Fruit fly (Drosophila melanogaster) whole organism, embryonic: ENCODE data around the gene CG9706.

Source experiments
- Atf6 ChIP-seq: fragments of 200-800 bp; sonication (Bioruptor generic); IDR thresholded peaks from 2 replicates; pipeline ENCODE4 v1.3.6; 2022; ENCODE audit warnings: missing biosample characterization, missing genetic modification characterization
- CG10321 ChIP-seq: fragments of 200-800 bp; sonication (Bioruptor generic); IDR thresholded peaks from 2 replicates; pipeline ENCODE4 v1.3.6; 2022; ENCODE audit warnings: missing biosample characterization, missing genetic modification characterization
- CG10654 ChIP-seq: fragments of 200-800 bp; sonication (Bioruptor generic); optimal IDR thresholded peaks from 2 replicates; lab custom pipeline; 2016; ENCODE audit warnings: missing biosample characterization, missing genetic modification characterization
- CG11085 ChIP-seq: fragments of 200-800 bp; sonication (Bioruptor generic); IDR thresholded peaks from 2 replicates; pipeline ENCODE4 v1.3.6; 2022; ENCODE audit warnings: missing biosample characterization, missing genetic modification characterization
- CG13123 ChIP-seq: fragments of 200-800 bp; sonication (Bioruptor generic); optimal IDR thresholded peaks from 2 replicates; lab custom pipeline; 2016; ENCODE audit warnings: missing biosample characterization, missing genetic modification characterization
- CG13424 ChIP-seq: fragments of 200-800 bp; sonication (Bioruptor generic); optimal IDR thresholded peaks from 2 replicates; lab custom pipeline; 2019; ENCODE audit warnings: missing biosample characterization, mild to moderate bottlenecking, missing genetic modification characterization, moderate library complexity
- CG15269 ChIP-seq: fragments of 200-800 bp; sonication (Bioruptor generic); optimal IDR thresholded peaks from 2 replicates; lab custom pipeline; 2018; ENCODE audit warnings: missing biosample characterization, mild to moderate bottlenecking, missing genetic modification characterization, moderate library complexity
- CG1529 ChIP-seq: fragments of 200-800 bp; sonication (Bioruptor generic); optimal IDR thresholded peaks from 3 replicates; lab custom pipeline; 2018; ENCODE audit warnings: missing biosample characterization, missing genetic modification characterization
- CG15601 ChIP-seq: fragments of 200-800 bp; sonication (Bioruptor generic); optimal IDR thresholded peaks from 3 replicates; lab custom pipeline; 2019; ENCODE audit warnings: missing biosample characterization, mild to moderate bottlenecking, missing genetic modification characterization, moderate library complexity
- CG15696 ChIP-seq: fragments of 200-800 bp; sonication (Bioruptor generic); optimal IDR thresholded peaks from 2 replicates; lab custom pipeline; 2019; ENCODE audit warnings: missing biosample characterization, mild to moderate bottlenecking, missing genetic modification characterization, moderate library complexity
- CG18476 ChIP-seq: fragments of 200-800 bp; sonication (Bioruptor generic); optimal IDR thresholded peaks from 2 replicates; lab custom pipeline; 2016; ENCODE audit warnings: missing biosample characterization, mild to moderate bottlenecking, missing genetic modification characterization
- CG3065 ChIP-seq: fragments of 200-800 bp; sonication (Bioruptor generic); optimal IDR thresholded peaks from 2 replicates; lab custom pipeline; 2016; ENCODE audit warnings: missing biosample characterization, missing genetic modification characterization
- CG31365 ChIP-seq: fragments of 200-800 bp; sonication (Bioruptor generic); optimal IDR thresholded peaks from 2 replicates; lab custom pipeline; 2018; ENCODE audit warnings: missing biosample characterization, mild to moderate bottlenecking, missing genetic modification characterization
- CG3995 ChIP-seq: fragments of 200-800 bp; sonication (Bioruptor generic); optimal IDR thresholded peaks from 3 replicates; lab custom pipeline; 2016; ENCODE audit warnings: missing biosample characterization, missing genetic modification characterization
- CG4360 ChIP-seq: fragments of 200-800 bp; sonication (Bioruptor generic); IDR thresholded peaks from 2 replicates; pipeline ENCODE4 v1.3.6; 2022; ENCODE audit warnings: missing biosample characterization, missing genetic modification characterization
- CG5180 ChIP-seq: fragments of 200-800 bp; sonication (Bioruptor generic); optimal IDR thresholded peaks from 3 replicates; lab custom pipeline; 2017; ENCODE audit warnings: missing biosample characterization, missing genetic modification characterization, mild to moderate bottlenecking, moderate library complexity, missing genetic modification reagents
- CG7372 ChIP-seq: fragments of 200-800 bp; sonication (Bioruptor generic); IDR thresholded peaks from 2 replicates; pipeline ENCODE4 v1.3.6; 2022; ENCODE audit warnings: missing biosample characterization, missing genetic modification characterization
- CG7839 ChIP-seq: fragments of 200-800 bp; sonication (Bioruptor generic); optimal IDR thresholded peaks from 3 replicates; lab custom pipeline; 2018; ENCODE audit warnings: missing biosample characterization, mild to moderate bottlenecking, missing genetic modification characterization, moderate library complexity
- CG8944 ChIP-seq: fragments of 200-800 bp; sonication (Bioruptor generic); optimal IDR thresholded peaks from 3 replicates; lab custom pipeline; 2016; ENCODE audit warnings: missing biosample characterization, missing genetic modification characterization
- CG9215 ChIP-seq: fragments of 200-800 bp; sonication (Bioruptor generic); IDR thresholded peaks from 2 replicates; pipeline ENCODE4 v1.3.6; 2022; ENCODE audit warnings: missing biosample characterization, missing genetic modification characterization
- HHEX ChIP-seq: fragments of 200-800 bp; sonication (Bioruptor generic); optimal IDR thresholded peaks from 3 replicates; lab custom pipeline; 2017; ENCODE audit warnings: missing biosample characterization, mild to moderate bottlenecking, missing genetic modification characterization, missing genetic modification reagents
- Hsf ChIP-seq: fragments of 200-800 bp; sonication (Bioruptor generic); optimal IDR thresholded peaks from 3 replicates; lab custom pipeline; 2016; ENCODE audit warnings: missing biosample characterization, missing genetic modification characterization
- MTF-1 ChIP-seq: fragments of 200-800 bp; sonication (Bioruptor generic); optimal IDR thresholded peaks from 2 replicates; lab custom pipeline; 2018; ENCODE audit warnings: missing biosample characterization, mild to moderate bottlenecking, missing genetic modification characterization, borderline replicate concordance
- Nf-YC ChIP-seq: fragments of 200-800 bp; optimal IDR thresholded peaks from 3 replicates; lab custom pipeline; 2019; ENCODE audit warnings: missing biosample characterization, mild to moderate bottlenecking, missing genetic modification characterization, moderate library complexity
- Oaz ChIP-seq: fragments of 200-800 bp; sonication (Bioruptor generic); IDR thresholded peaks from 2 replicates; pipeline ENCODE4 v1.3.6; 2022; ENCODE audit warnings: missing biosample characterization, missing genetic modification characterization
- Ptx1 ChIP-seq: fragments of 200-800 bp; sonication (Bioruptor generic); IDR thresholded peaks from 2 replicates; pipeline ENCODE4 v1.3.6; 2022; ENCODE audit warnings: missing biosample characterization, missing genetic modification characterization
- Rfx ChIP-seq: fragments of 200-800 bp; sonication (Bioruptor generic); IDR thresholded peaks from 2 replicates; pipeline ENCODE4 v1.3.6; 2022; ENCODE audit warnings: missing biosample characterization, missing genetic modification characterization
- Sry-δ ChIP-seq: fragments of 200-800 bp; sonication (Bioruptor generic); optimal IDR thresholded peaks from 2 replicates; lab custom pipeline; 2016; ENCODE audit warnings: missing biosample characterization, missing genetic modification characterization
- Ssrp ChIP-seq: fragments of 200-800 bp; sonication (Bioruptor generic); optimal IDR thresholded peaks from 2 replicates; lab custom pipeline; 2018; ENCODE audit warnings: missing biosample characterization, mild to moderate bottlenecking, missing genetic modification characterization, moderate library complexity
- Trl ChIP-seq, 3 experiments: fragments of >200 bp in 2 of 3; fragments of 200-800 bp in 1 of 3; sonication (Bioruptor generic) in 1 of 3; optimal IDR thresholded peaks; 2 replicates in 1 of 3; 3 replicates in 2 of 3; lab custom pipeline; 2016 to 2017; ENCODE audit warnings: missing biosample characterization in 1 of 3, missing genetic modification characterization in 1 of 3
- btn ChIP-seq: fragments of 200-800 bp; sonication (Bioruptor generic); optimal IDR thresholded peaks from 2 replicates; lab custom pipeline; 2016; ENCODE audit warnings: missing biosample characterization, missing genetic modification characterization
- cg ChIP-seq: fragments of 200-800 bp; sonication (Bioruptor generic); optimal IDR thresholded peaks from 3 replicates; lab custom pipeline; 2019; ENCODE audit warnings: missing biosample characterization, mild to moderate bottlenecking, missing genetic modification characterization, moderate library complexity
- chinmo ChIP-seq: fragments of 200-800 bp; sonication (Bioruptor generic); IDR thresholded peaks from 4 replicates; pipeline ENCODE4 v1.3.6; 2022; ENCODE audit warnings: missing biosample characterization, missing genetic modification characterization; ENCODE audit not compliant: partially characterized antibody
- fd3F ChIP-seq: fragments of 200-800 bp; sonication (Bioruptor generic); optimal IDR thresholded peaks from 2 replicates; lab custom pipeline; 2018; ENCODE audit warnings: missing biosample characterization, mild to moderate bottlenecking, missing genetic modification characterization, moderate library complexity
- ftz-f1 ChIP-seq: fragments of 200-800 bp; sonication (Bioruptor generic); optimal IDR thresholded peaks from 2 replicates; lab custom pipeline; 2016; ENCODE audit warnings: missing biosample characterization, missing genetic modification characterization
- gcm ChIP-seq: fragments of 200-800 bp; sonication (Bioruptor generic); optimal IDR thresholded peaks from 2 replicates; lab custom pipeline; 2019; ENCODE audit warnings: missing biosample characterization, mild to moderate bottlenecking, missing genetic modification characterization, moderate library complexity
- grau ChIP-seq: fragments of 200-800 bp; optimal IDR thresholded peaks from 3 replicates; lab custom pipeline; 2019; ENCODE audit warnings: missing biosample characterization, mild to moderate bottlenecking, missing genetic modification characterization, moderate library complexity
- ind ChIP-seq: fragments of 200-800 bp; sonication (Bioruptor generic); optimal IDR thresholded peaks from 3 replicates; lab custom pipeline; 2016; ENCODE audit warnings: missing biosample characterization, missing genetic modification characterization
- jigr1 ChIP-seq: fragments of 200-800 bp; sonication (Bioruptor generic); IDR thresholded peaks from 3 replicates; pipeline ENCODE4 v1.3.6; 2022; ENCODE audit warnings: missing biosample characterization, missing genetic modification characterization
- knrl ChIP-seq: fragments of 200-800 bp; sonication (Bioruptor generic); IDR thresholded peaks from 3 replicates; pipeline ENCODE4 v1.3.6; 2022; ENCODE audit warnings: missing biosample characterization, missing genetic modification characterization; ENCODE audit not compliant: partially characterized antibody
- nau ChIP-seq: fragments of 200-800 bp; sonication (Bioruptor generic); optimal IDR thresholded peaks from 3 replicates; lab custom pipeline; 2017; ENCODE audit warnings: missing biosample characterization, mild to moderate bottlenecking, missing genetic modification characterization, missing genetic modification reagents
- nom ChIP-seq: fragments of 200-800 bp; sonication (Bioruptor generic); optimal IDR thresholded peaks from 2 replicates; lab custom pipeline; 2017; ENCODE audit warnings: missing biosample characterization, missing genetic modification characterization, mild to moderate bottlenecking, moderate library complexity, missing genetic modification reagents
- pfk ChIP-seq: fragments of 200-800 bp; sonication (Bioruptor generic); optimal IDR thresholded peaks from 2 replicates; lab custom pipeline; 2018; ENCODE audit warnings: missing biosample characterization, mild to moderate bottlenecking, missing genetic modification characterization, moderate library complexity
- row ChIP-seq: fragments of 200-800 bp; sonication (Bioruptor generic); IDR thresholded peaks from 3 replicates; pipeline ENCODE4 v1.3.6; 2022; ENCODE audit warnings: missing biosample characterization, missing genetic modification characterization
- tin ChIP-seq: fragments of 200-800 bp; sonication (Bioruptor generic); optimal IDR thresholded peaks from 3 replicates; lab custom pipeline; 2016; ENCODE audit warnings: missing biosample characterization, missing genetic modification characterization
- usp ChIP-seq: fragments of >200 bp; optimal IDR thresholded peaks from 2 replicates; lab custom pipeline; 2017; ENCODE audit warnings: missing biosample characterization, missing genetic modification characterization
- wdn ChIP-seq: fragments of 200-800 bp; sonication (Bioruptor generic); IDR thresholded peaks from 2 replicates; pipeline ENCODE4 v1.3.6; 2022; ENCODE audit warnings: missing biosample characterization, missing genetic modification characterization
- zfh2 ChIP-seq: fragments of 200-800 bp; sonication (Bioruptor generic); optimal IDR thresholded peaks from 2 replicates; lab custom pipeline; 2016; ENCODE audit warnings: missing biosample characterization, missing genetic modification characterization

CG9706 gene

DNA sequence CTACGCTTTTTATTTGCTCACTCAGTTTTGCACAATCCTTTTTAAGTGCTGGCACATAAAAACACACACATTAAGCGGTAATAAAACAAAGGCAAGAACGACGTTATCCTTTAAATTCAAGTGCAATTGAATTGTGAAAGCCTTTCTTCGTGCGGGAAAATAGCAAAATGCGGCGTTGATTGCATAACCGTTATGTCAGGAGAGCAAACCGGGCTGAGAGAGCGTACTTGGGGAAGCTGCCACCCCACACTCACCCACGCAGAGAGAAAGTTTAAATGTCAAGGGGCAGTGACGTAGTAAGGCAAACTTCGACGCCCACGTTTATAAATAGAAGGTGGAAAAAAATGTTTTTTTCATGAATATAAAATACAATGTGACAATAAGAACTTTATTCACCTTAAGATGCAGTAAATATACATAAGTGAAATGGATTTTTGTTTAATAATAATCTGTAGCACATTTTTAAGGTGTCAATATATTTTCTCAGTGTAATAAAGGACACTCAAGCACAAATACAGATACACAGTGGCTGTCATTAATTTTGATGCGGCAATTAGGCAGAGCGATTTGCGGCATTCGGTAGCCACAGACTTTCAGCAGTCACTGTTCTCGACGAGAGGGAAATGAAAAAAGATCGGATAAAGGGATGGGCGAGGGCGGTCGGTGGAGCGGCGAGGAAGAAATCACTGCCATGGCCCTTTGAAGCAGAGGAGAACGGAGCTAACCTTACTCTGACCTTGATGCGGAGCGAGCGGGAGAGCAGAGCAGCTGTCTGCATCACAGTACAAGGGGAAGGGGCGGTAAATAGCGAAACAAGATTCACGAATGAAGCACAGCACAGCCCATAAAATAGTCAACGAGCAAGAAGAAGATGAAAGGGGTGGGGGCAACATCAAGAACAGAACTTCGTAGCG is 23.3 kb downstream of the CG9706 start (continued):
- TF ChIP-seq chinmo (GFP tag; lab: Robert Waterston, UW) (peak; percentile 90; the same call in 3 of the 4 replicates), Oaz (GFP tag; lab: Robert Waterston, UW) (no peak), nau (peak; percentile 12), grau (tag; lab: Kevin White, UChicago) (peak; percentile 66), CG15696 (tag; lab: Kevin White, UChicago) (no peak), CG3065 (GFP tag; lab: Kevin White, UChicago) (no peak), ftz-f1 (GFP tag; lab: Kevin White, UChicago) (peak; percentile 90), Ssrp (tag; lab: Kevin White, UChicago) (peak; percentile 27), Atf6 (GFP tag; lab: Robert Waterston, UW) (peak; percentile 70), CG15269 (tag; lab: Kevin White, UChicago) (peak; percentile 59), MTF-1 (no peak), CG13123 (GFP tag; lab: Kevin White, UChicago) (no peak), CG5180 (GFP tag; lab: Kevin White, UChicago) (no peak), btn (GFP tag; lab: Kevin White, UChicago) (peak; percentile 33), CG15601 (tag; lab: Kevin White, UChicago) (peak; percentile 23), knrl (no peak), CG8944 (GFP tag; lab: Kevin White, UChicago) (peak; percentile 9), CG18476 (GFP tag; lab: Kevin White, UChicago) (no peak), ind (GFP tag; lab: Kevin White, UChicago) (peak; percentile 25), tin (peak; percentile 28), Ptx1 (GFP tag; lab: Robert Waterston, UW) (peak; percentile 51; the same call in 1 of the 2 replicates), cg (GFP tag; lab: Kevin White, UChicago) (peak; percentile 16), Nf-YC (tag; lab: Kevin White, UChicago) (no peak), gcm (GFP tag; lab: Kevin White, UChicago) (peak; percentile 13), CG3995 (GFP tag; lab: Kevin White, UChicago) (no peak), CG31365 (tag; lab: Kevin White, UChicago) (no peak), CG4360 (GFP tag; lab: Robert Waterston, UW) (no peak), CG7839 (peak; percentile 67), Trl (optimal IDR thresholded peaks at IDR 0.05; lab: Kevin White, UChicago) (peak; percentile 33 to 44), Trl (GFP tag; optimal IDR thresholded peaks at IDR 0.05; lab: Kevin White, UChicago) (no peak), nom (no peak), usp (GFP tag; lab: Kevin White, UChicago) (no peak), pfk (no peak), fd3F (GFP tag; lab: Kevin White, UChicago) (no peak), Hsf (GFP tag; lab: Kevin White, UChicago) (peak; percentile 58), CG11085 (GFP tag; lab: Robert Waterston, UW) (no peak), CG10654 (GFP tag; lab: Kevin White, UChicago) (peak; percentile 17), CG13424 (tag; lab: Kevin White, UChicago) (peak; percentile 48), CG9215 (GFP tag; lab: Robert Waterston, UW) (0 out of 2 replicates have a peak, but pooled peaks have one; percentile 6), row (GFP tag; lab: Robert Waterston, UW) (peak; percentile 75), Rfx (GFP tag; lab: Robert Waterston, UW) (peak; percentile 4; the same call in 1 of the 2 replicates), wdn (GFP tag; lab: Robert Waterston, UW) (0 out of 2 replicates have a peak, but pooled peaks have one; percentile 18), jigr1 (GFP tag; lab: Robert Waterston, UW) (no peak), CG10321 (GFP tag; lab: Robert Waterston, UW) (no peak), CG1529 (GFP tag; lab: Kevin White, UChicago) (no peak), zfh2 (GFP tag; lab: Kevin White, UChicago) (peak; percentile 17), Sry-δ (GFP tag; lab: Kevin White, UChicago) (no peak), CG7372 (GFP tag; lab: Robert Waterston, UW) (no peak), HHEX (no peak)
